Worm (Caenorhabditis elegans) whole organism, L4 larva: ENCODE measurements around the gene ZK809.8.
A peak's percentile ranks its signal among the peaks of the same experiment; 100 is the strongest.

Source experiments
- F26F4.8 ChIP-seq: fragments of 200-800 bp; sonication (Bioruptor generic); conservative IDR thresholded peaks from 2 replicates; pipeline ENCODE4 v1.3.6; 2022; ENCODE audit warnings: missing genetic modification characterization, missing compliant biosample characterization
- R02D3.7 ChIP-seq: fragments of 150-350 bp; sonication (generic microtip); optimal IDR thresholded peaks from 3 replicates; lab custom pipeline; 2014; ENCODE audit warnings: missing biosample characterization, missing genetic modification characterization
- Y48G9A.11 ChIP-seq: fragments of 200-800 bp; sonication (Bioruptor generic); IDR thresholded peaks from 2 replicates; pipeline ENCODE4 v1.3.6; 2022; ENCODE audit warnings: missing genetic modification reagents, missing genetic modification characterization, missing compliant biosample characterization
- Y5F2A.4 ChIP-seq: fragments of 200-800 bp; sonication (Bioruptor generic); optimal IDR thresholded peaks from 2 replicates; lab custom pipeline; 2018; ENCODE audit warnings: mild to moderate bottlenecking, missing genetic modification characterization, missing compliant biosample characterization
- ZK337.2 ChIP-seq: fragments of 200-800 bp; sonication (Bioruptor generic); IDR thresholded peaks from 2 replicates; pipeline ENCODE4 v1.3.6; 2022; ENCODE audit warnings: missing genetic modification reagents, missing genetic modification characterization, missing compliant biosample characterization
- aha-1 ChIP-seq: fragments of 150-350 bp; peaks from one replicate; lab custom pipeline; 2014; ENCODE audit warnings: missing biosample characterization, missing genetic modification characterization
- ama-1 ChIP-seq: fragments of 150-350 bp; optimal IDR thresholded peaks from 2 replicates; lab custom pipeline; 2014; ENCODE audit warnings: inconsistent platforms, mixed read lengths
- attf-4 ChIP-seq: sonication (generic microtip); optimal IDR thresholded peaks from 3 replicates; lab custom pipeline; 2017; ENCODE audit warnings: missing biosample characterization, missing genetic modification characterization
- ceh-20 ChIP-seq: fragments of 200-800 bp; sonication (Bioruptor generic); IDR thresholded peaks from 2 replicates; pipeline ENCODE4 v1.3.6; 2022; ENCODE audit warnings: missing genetic modification reagents, missing genetic modification characterization, missing compliant biosample characterization
- ceh-82 ChIP-seq: sonication (generic microtip); optimal IDR thresholded peaks from 2 replicates; lab custom pipeline; 2017; ENCODE audit warnings: missing biosample characterization, missing genetic modification characterization
- ces-1 ChIP-seq: fragments of 150-350 bp; sonication (generic microtip); optimal IDR thresholded peaks from 4 replicates; lab custom pipeline; 2014; ENCODE audit warnings: missing biosample characterization, missing genetic modification reagents, missing genetic modification characterization
- cey-2 ChIP-seq: sonication (generic microtip); optimal IDR thresholded peaks from 3 replicates; lab custom pipeline; 2017; ENCODE audit warnings: missing genetic modification characterization, mild to moderate bottlenecking, missing compliant biosample characterization, antibody characterized with exemption, borderline replicate concordance; ENCODE audit not compliant: insufficient read depth
- ctbp-1 ChIP-seq: fragments of 200-800 bp; sonication (Bioruptor generic); IDR thresholded peaks from 2 replicates; pipeline ENCODE4 v1.3.6; 2022; ENCODE audit warnings: missing genetic modification reagents, missing genetic modification characterization, missing compliant biosample characterization
- daf-12 ChIP-seq: fragments of 150-350 bp; optimal IDR thresholded peaks from 2 replicates; lab custom pipeline; 2014; ENCODE audit warnings: missing biosample characterization, missing genetic modification reagents, missing genetic modification characterization
- daf-16 ChIP-seq, 3 experiments: sonication (generic microtip); optimal IDR thresholded peaks; 2 replicates each; lab custom pipeline; 2016 to 2017; ENCODE audit warnings: missing genetic modification characterization in 3 of 3, missing genetic modification reagents in 3 of 3, mild to moderate bottlenecking in 2 of 3, missing compliant biosample characterization in 2 of 3, missing biosample characterization in 1 of 3, moderate library complexity in 1 of 3
- dpl-1 ChIP-seq: fragments of 150-350 bp; optimal IDR thresholded peaks from 2 replicates; lab custom pipeline; 2014; ENCODE audit warnings: missing biosample characterization, missing genetic modification reagents, missing genetic modification characterization
- dve-1 ChIP-seq: sonication (generic microtip); optimal IDR thresholded peaks from 2 replicates; lab custom pipeline; 2017; ENCODE audit warnings: antibody characterized with exemption, mild to moderate bottlenecking, missing genetic modification characterization, missing compliant biosample characterization; ENCODE audit not compliant: insufficient read depth
- egl-43 ChIP-seq: fragments of 200-800 bp; sonication (Bioruptor generic); IDR thresholded peaks from 2 replicates; pipeline ENCODE4 v1.3.6; 2022; ENCODE audit warnings: missing genetic modification reagents, missing genetic modification characterization, missing compliant biosample characterization
- hif-1 ChIP-seq, 2 experiments: sonication (generic microtip); optimal IDR thresholded peaks; 2 replicates each; lab custom pipeline; 2016 to 2017; ENCODE audit warnings: missing compliant biosample characterization in 2 of 2, missing genetic modification characterization in 2 of 2, missing genetic modification reagents in 2 of 2, missing genotype in 2 of 2, mild to moderate bottlenecking in 1 of 2
- hlh-11 ChIP-seq: fragments of 200-800 bp; sonication (Bioruptor generic); optimal IDR thresholded peaks from 2 replicates; lab custom pipeline; 2018; ENCODE audit warnings: mild to moderate bottlenecking, missing genetic modification characterization, missing compliant biosample characterization
- jun-1 ChIP-seq: fragments of 150-350 bp; optimal IDR thresholded peaks from 2 replicates; lab custom pipeline; 2014; ENCODE audit warnings: missing biosample characterization, missing genetic modification reagents, missing genetic modification characterization
- lim-7 ChIP-seq: fragments of 200-800 bp; sonication (Bioruptor generic); IDR thresholded peaks from 2 replicates; pipeline ENCODE4 v1.3.6; 2022; ENCODE audit warnings: missing genetic modification characterization, missing compliant biosample characterization
- lin-1 ChIP-seq: fragments of 200-800 bp; sonication (Bioruptor generic); IDR thresholded peaks from 2 replicates; pipeline ENCODE4 v1.3.6; 2022; ENCODE audit warnings: missing genetic modification reagents, missing genetic modification characterization, missing compliant biosample characterization
- lin-15B ChIP-seq: fragments of 150-350 bp; sonication (generic microtip); optimal IDR thresholded peaks from 3 replicates; lab custom pipeline; 2014; ENCODE audit warnings: missing biosample characterization, missing genetic modification characterization
- lin-29 ChIP-seq: fragments of 200-800 bp; sonication (Bioruptor generic); IDR thresholded peaks from 2 replicates; pipeline ENCODE4 v1.3.6; 2022; ENCODE audit warnings: missing genetic modification reagents, missing genetic modification characterization, missing compliant biosample characterization
- lin-38 ChIP-seq: fragments of 200-800 bp; sonication (Bioruptor generic); IDR thresholded peaks from 2 replicates; pipeline ENCODE4 v1.3.6; 2022; ENCODE audit warnings: missing genetic modification reagents, missing genetic modification characterization, missing compliant biosample characterization
- lin-39 ChIP-seq: fragments of 150-350 bp; optimal IDR thresholded peaks from 2 replicates; lab custom pipeline; 2014; ENCODE audit warnings: missing biosample characterization, missing genetic modification reagents, missing genetic modification characterization
- mdl-1 ChIP-seq, 2 experiments: fragments of 150-350 bp in 1 of 2; sonication (generic microtip) in 1 of 2; optimal IDR thresholded peaks; 2 replicates each; lab custom pipeline; 2014 to 2017; ENCODE audit warnings: missing biosample characterization in 2 of 2, missing genetic modification characterization in 2 of 2
- mdt-29 ChIP-seq: fragments of 200-800 bp; sonication (Bioruptor generic); IDR thresholded peaks from 2 replicates; pipeline ENCODE4 v1.3.6; 2022; ENCODE audit warnings: missing genetic modification reagents, missing genetic modification characterization, missing compliant biosample characterization
- mes-2 ChIP-seq: sonication (generic microtip); optimal IDR thresholded peaks from 2 replicates; lab custom pipeline; 2016; ENCODE audit warnings: missing genotype, mild to moderate bottlenecking, missing genetic modification characterization, missing compliant biosample characterization; ENCODE audit not compliant: poor library complexity, severe bottlenecking
- nhr-11 ChIP-seq: fragments of 150-350 bp; optimal IDR thresholded peaks from 2 replicates; lab custom pipeline; 2014; ENCODE audit warnings: missing biosample characterization, missing genetic modification characterization
- nhr-111 ChIP-seq: fragments of 200-800 bp; sonication (Bioruptor generic); optimal IDR thresholded peaks from 2 replicates; lab custom pipeline; 2018; ENCODE audit warnings: mild to moderate bottlenecking, missing genetic modification characterization, missing compliant biosample characterization
- nhr-6 ChIP-seq: fragments of 150-350 bp; optimal IDR thresholded peaks from 2 replicates; lab custom pipeline; 2014; ENCODE audit warnings: missing biosample characterization, missing genetic modification characterization
- php-3 ChIP-seq: fragments of 200-800 bp; sonication (Bioruptor generic); IDR thresholded peaks from 2 replicates; pipeline ENCODE4 v1.3.6; 2022; ENCODE audit warnings: missing genetic modification reagents, missing genetic modification characterization, missing compliant biosample characterization
- pqm-1 ChIP-seq: sonication (generic microtip); optimal IDR thresholded peaks from 2 replicates; lab custom pipeline; 2017; ENCODE audit warnings: missing biosample characterization, missing genetic modification characterization
- rbr-2 ChIP-seq: sonication (generic microtip); optimal IDR thresholded peaks from 2 replicates; lab custom pipeline; 2016; ENCODE audit warnings: missing genotype, missing genetic modification characterization, missing compliant biosample characterization
- saeg-2 ChIP-seq: fragments of 200-800 bp; sonication (Bioruptor generic); IDR thresholded peaks from 2 replicates; pipeline ENCODE4 v1.3.6; 2022; ENCODE audit warnings: missing genetic modification reagents, missing genetic modification characterization, missing compliant biosample characterization
- sdz-12 ChIP-seq: fragments of 200-800 bp; sonication (Bioruptor generic); optimal IDR thresholded peaks from 2 replicates; lab custom pipeline; 2018; ENCODE audit warnings: mild to moderate bottlenecking, missing genetic modification characterization, missing compliant biosample characterization
- snpc-1.2 ChIP-seq: fragments of 200-800 bp; sonication (Bioruptor generic); IDR thresholded peaks from 2 replicates; pipeline ENCODE4 v1.3.6; 2022; ENCODE audit warnings: missing genetic modification reagents, missing genetic modification characterization, missing compliant biosample characterization
- spr-3 ChIP-seq: fragments of 200-800 bp; sonication (Bioruptor generic); optimal IDR thresholded peaks from 2 replicates; lab custom pipeline; 2018; ENCODE audit warnings: mild to moderate bottlenecking, missing genetic modification characterization, missing compliant biosample characterization
- unc-130 ChIP-seq: sonication (generic microtip); optimal IDR thresholded peaks from 2 replicates; lab custom pipeline; 2016; ENCODE audit warnings: missing genetic modification reagents, missing genetic modification characterization, missing compliant biosample characterization
- unc-39 ChIP-seq: sonication (generic microtip); optimal IDR thresholded peaks from 2 replicates; lab custom pipeline; 2017; ENCODE audit warnings: missing biosample characterization, missing genetic modification characterization
- unc-62 ChIP-seq, 3 experiments: fragments of 150-350 bp in 1 of 3; sonication (generic microtip); optimal IDR thresholded peaks in 2 of 3; peaks in 1 of 3; 1 replicate in 1 of 3; 2 replicates in 2 of 3; lab custom pipeline; 2014 to 2017; ENCODE audit warnings: missing biosample characterization in 3 of 3, missing genetic modification characterization in 3 of 3, missing genetic modification reagents in 3 of 3, missing genotype in 1 of 3
- vab-7 ChIP-seq: fragments of 200-800 bp; sonication (Bioruptor generic); IDR thresholded peaks from 2 replicates; pipeline ENCODE4 v1.3.6; 2022; ENCODE audit warnings: missing genetic modification reagents, missing genetic modification characterization, missing compliant biosample characterization
- zfp-2 ChIP-seq: sonication (generic microtip); optimal IDR thresholded peaks from 2 replicates; lab custom pipeline; 2016; ENCODE audit warnings: mild to moderate bottlenecking, missing genetic modification characterization, missing compliant biosample characterization
- zip-2 ChIP-seq: fragments of 150-350 bp; optimal IDR thresholded peaks from 2 replicates; lab custom pipeline; 2014; ENCODE audit warnings: missing biosample characterization, missing genetic modification characterization
- ztf-7 ChIP-seq: fragments of 150-350 bp; optimal IDR thresholded peaks from 2 replicates; lab custom pipeline; 2014; ENCODE audit warnings: missing biosample characterization, missing genetic modification characterization

The ZK809.8 gene

DNA sequence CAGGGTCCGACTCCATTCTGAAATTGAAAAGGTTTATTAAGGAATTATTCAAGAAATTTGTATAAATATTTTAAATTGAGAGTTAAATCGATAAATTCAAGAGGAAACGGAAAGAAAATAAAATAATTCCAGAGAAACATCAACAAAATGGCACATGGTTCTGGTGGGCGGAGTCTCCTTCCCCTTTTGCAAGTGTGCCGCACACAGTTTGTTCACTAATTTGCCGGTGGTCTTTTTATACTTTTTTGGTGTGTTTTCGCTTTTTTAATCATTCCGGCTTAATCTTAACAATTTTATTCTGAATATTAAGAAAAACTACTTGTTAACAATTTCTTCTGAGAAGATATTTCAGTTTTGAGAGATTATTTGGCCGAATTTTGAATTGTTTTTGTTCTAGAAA lies 44.0 kb downstream of the ZK809.8 start, which contains the start of the genes ragc-1 and Y24F12A.1 (continued):
- no peak for TF ChIP-seq ceh-20 (GFP tag; lab: Robert Waterston, UW)
- no peak for TF ChIP-seq F26F4.8 (GFP tag; lab: Robert Waterston, UW)
- no peak for TF ChIP-seq egl-43 (GFP tag; lab: Robert Waterston, UW)
- no peak for TF ChIP-seq snpc-1.2 (GFP tag; lab: Robert Waterston, UW)
- peak; percentile 15 for TF ChIP-seq rbr-2
- TF ChIP-seq dpl-1 (GFP tag; lab: Kevin White, UChicago): peak; percentile 46
- peak; percentile 31 for TF ChIP-seq nhr-6 (tag; lab: Kevin White, UChicago)
- no peak for TF ChIP-seq ctbp-1 (GFP tag; lab: Robert Waterston, UW)
- no peak for TF ChIP-seq Y5F2A.4 (GFP tag; lab: Kevin White, UChicago)
- TF ChIP-seq jun-1 (tag; lab: Kevin White, UChicago): no peak
- no peak for TF ChIP-seq aha-1
- TF ChIP-seq saeg-2 (GFP tag; lab: Robert Waterston, UW): no peak
- no peak for TF ChIP-seq lin-39 (tag; lab: Kevin White, UChicago)
- no peak for TF ChIP-seq spr-3 (GFP tag; lab: Kevin White, UChicago)
- TF ChIP-seq lin-1: no peak
- TF ChIP-seq sdz-12 (GFP tag; lab: Kevin White, UChicago): no peak
- no peak for TF ChIP-seq ces-1 (GFP tag; lab: Kevin White, UChicago)
- TF ChIP-seq nhr-111 (GFP tag; lab: Kevin White, UChicago): no peak
- no peak for TF ChIP-seq zfp-2 (tag; lab: Kevin White, UChicago)

DNA sequence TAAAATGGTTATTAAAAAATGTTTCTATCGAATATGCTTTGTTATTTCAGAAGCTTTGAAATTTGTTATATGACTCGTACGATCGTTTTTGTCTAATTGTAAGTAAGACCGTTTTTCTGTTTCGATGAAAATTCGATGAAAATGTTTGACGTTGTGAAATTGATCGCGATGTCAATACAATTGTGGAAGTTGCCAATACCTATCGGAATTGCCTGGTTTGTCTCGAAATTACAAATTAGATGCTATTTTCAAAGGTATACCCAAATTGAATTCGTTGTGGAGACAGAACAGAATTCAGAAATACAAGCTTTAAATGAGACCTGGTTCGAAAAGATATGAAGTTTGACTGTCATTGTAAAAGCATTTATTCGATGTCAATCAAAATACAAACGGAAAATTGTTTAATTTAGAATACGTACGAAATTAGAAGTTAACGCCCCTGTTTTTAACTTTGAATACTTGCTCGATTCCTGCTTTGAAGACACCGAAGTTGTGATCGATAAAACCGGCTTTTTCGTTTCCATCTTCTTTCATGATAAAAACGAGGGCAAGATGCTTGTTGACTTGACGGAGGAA lies 45.5 kb downstream of the ZK809.8 start:
- TF ChIP-seq snpc-1.2 (GFP tag; lab: Robert Waterston, UW) (peak; percentile 40; the same call in 1 of the 2 replicates), dpl-1 (GFP tag; lab: Kevin White, UChicago) (no peak), F26F4.8 (GFP tag; lab: Robert Waterston, UW) (no peak), php-3 (GFP tag; lab: Robert Waterston, UW) (no peak), egl-43 (GFP tag; lab: Robert Waterston, UW) (no peak), pqm-1 (tag; lab: Kevin White, UChicago) (no peak), vab-7 (GFP tag; lab: Robert Waterston, UW) (no peak), mdt-29 (GFP tag; lab: Robert Waterston, UW) (no peak), lin-38 (peak; percentile 47), daf-12 (tag; lab: Kevin White, UChicago) (no peak), ceh-20 (GFP tag; lab: Robert Waterston, UW) (no peak), hif-1 (tag; optimal IDR thresholded peaks at IDR 0.05; lab: Kevin White, UChicago) (no peak), lin-29 (GFP tag; lab: Robert Waterston, UW) (no peak), aha-1 (peak; percentile 13), hlh-11 (tag; lab: Kevin White, UChicago) (no peak), ztf-7 (tag; lab: Kevin White, UChicago) (no peak), nhr-6 (tag; lab: Kevin White, UChicago) (no peak), Y48G9A.11 (GFP tag; lab: Robert Waterston, UW) (no peak), mes-2 (tag; lab: Kevin White, UChicago) (no peak), attf-4 (no peak), unc-130 (no peak), R02D3.7 (tag; lab: Kevin White, UChicago) (no peak), cey-2 (tag; lab: Kevin White, UChicago) (no peak), lin-15B (tag; lab: Kevin White, UChicago) (no peak), ZK337.2 (GFP tag; lab: Robert Waterston, UW) (no peak), zfp-2 (tag; lab: Kevin White, UChicago) (no peak), mdl-1 (tag; optimal IDR thresholded peaks at IDR 0.05; lab: Kevin White, UChicago) (no peak), dve-1 (tag; lab: Kevin White, UChicago) (no peak), unc-39 (no peak), ceh-82 (no peak), zip-2 (tag; lab: Kevin White, UChicago) (no peak), unc-62 (GFP tag; optimal IDR thresholded peaks at IDR 0.05 in 1 of 2; lab: Kevin White, UChicago) (peak in 1 of 2 experiments; percentile 96), unc-62 (tag; optimal IDR thresholded peaks at IDR 0.05; lab: Kevin White, UChicago) (no peak), ama-1 (lab: Kevin White, UChicago) (no peak), daf-16 (GFP tag; optimal IDR thresholded peaks at IDR 0.05; lab: Kevin White, UChicago) (no peak), daf-16 (tag; optimal IDR thresholded peaks at IDR 0.05; lab: Kevin White, UChicago) (peak; percentile 21), nhr-11 (tag; lab: Kevin White, UChicago) (no peak), lim-7 (GFP tag; lab: Robert Waterston, UW) (no peak)
